Worm (Caenorhabditis elegans): ENCODE measurements around the gene F35H10.10.

ce11 chrIV:8328913-8329312 is 16.2 kb upstream of the F35H10.10 start, which contains the start of gene F35H10.2:
- no peak for TF ChIP-seq unc-55 (GFP tag; optimal IDR thresholded peaks at IDR 0.05)
- TF ChIP-seq tbx-2 (tag; optimal IDR thresholded peaks at IDR 0.05), result no peak
- TF ChIP-seq nhr-11 (tag; optimal IDR thresholded peaks at IDR 0.05), result no peak
- no peak for TF ChIP-seq pqm-1 (tag; optimal IDR thresholded peaks at IDR 0.05)
- no peak for TF ChIP-seq ceh-6 (GFP tag; optimal IDR thresholded peaks at IDR 0.05)

Data from whole organism, late embryonic.